ENCODE assay signal across 2 worm cellular contexts in the genomic region with DNA sequence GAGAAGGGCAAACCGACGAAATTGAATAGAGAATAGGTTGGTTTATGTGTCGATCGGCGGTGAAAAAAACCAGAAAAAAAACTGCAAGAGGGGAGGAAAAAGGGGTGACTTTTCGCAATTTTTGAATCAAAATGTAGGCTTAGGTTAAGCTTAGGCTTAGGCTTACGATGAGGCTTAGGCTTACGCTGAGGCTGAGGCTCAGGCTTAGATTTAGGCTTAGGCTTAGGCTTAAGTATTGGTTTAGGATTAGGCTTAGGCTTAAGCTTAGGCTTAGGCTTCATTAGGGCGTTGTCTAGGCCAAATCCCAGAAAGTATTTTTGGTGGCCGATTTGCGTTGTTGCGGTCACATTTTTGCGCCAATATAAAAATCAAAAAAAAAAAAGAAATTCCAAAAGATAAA.
TF ChIP-seq lines count a peak whose summit lies in the region.

No protein-coding gene starts in this region.

TF ChIP-seq in whole organism, early embryonic, 17 proteins besides CTCF, POLR2A, EP300 and RAD21:
- TF ChIP-seq ceh-36 (tag; optimal IDR thresholded peaks at IDR 0.05; lab: Kevin White, UChicago) (peak; percentile 50), tbx-37 (GFP tag; conservative IDR thresholded peaks at IDR 0.05; lab: Robert Waterston, UW) (no peak)

TF ChIP-seq in whole organism, late embryonic, 69 proteins besides CTCF, POLR2A, EP300 and RAD21:
- TF ChIP-seq dve-1 (tag; optimal IDR thresholded peaks at IDR 0.05; lab: Kevin White, UChicago), result peak; percentile 63
- no peak for TF ChIP-seq unc-55 (GFP tag; optimal IDR thresholded peaks at IDR 0.05; lab: Kevin White, UChicago)
